Fruit fly (Drosophila melanogaster): ENCODE data around the gene CG1965.

DNA sequence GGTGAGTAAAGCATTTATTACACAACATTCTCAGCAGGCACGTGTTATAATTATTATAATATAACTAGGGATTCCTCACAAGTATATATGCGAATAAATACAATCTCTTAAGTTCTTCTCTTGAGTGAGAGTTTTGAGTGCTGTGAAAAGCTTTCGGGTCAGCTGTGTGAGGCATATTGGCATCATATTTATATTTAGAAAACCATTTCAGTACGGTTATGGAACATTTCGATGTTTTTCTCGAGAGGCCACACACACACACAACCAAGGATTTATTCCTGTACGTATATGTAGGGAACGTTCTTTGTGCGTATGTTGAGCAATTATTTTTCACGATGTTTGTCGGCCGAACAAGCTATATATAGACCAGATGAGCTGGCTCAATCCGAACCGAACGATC is 45.8 kb downstream of the CG1965 start:
- no peak for TF ChIP-seq Dll (optimal IDR thresholded peaks at IDR 0.05)
- TF ChIP-seq pan (optimal IDR thresholded peaks at IDR 0.05): no peak

Data from whole organism.